Worm (Caenorhabditis elegans) whole organism, L1 larva: ENCODE data around the gene K12H6.2.

Experiments
- Y116A8C.19 ChIP-seq: sonication (generic microtip); optimal IDR thresholded peaks from 2 replicates; lab custom pipeline; 2016; ENCODE audit warnings: missing compliant biosample characterization, missing genetic modification characterization, borderline replicate concordance
- alr-1 ChIP-seq: fragments of 200-800 bp; sonication (Bioruptor generic); optimal IDR thresholded peaks from 2 replicates; lab custom pipeline; 2018; ENCODE audit warnings: borderline replicate concordance, mild to moderate bottlenecking, missing genetic modification characterization, missing compliant biosample characterization
- aly-2 ChIP-seq: fragments of 150-350 bp; optimal IDR thresholded peaks from 2 replicates; lab custom pipeline; 2014; ENCODE audit warnings: missing biosample characterization, missing genetic modification characterization
- blmp-1 ChIP-seq: fragments of 150-350 bp; optimal IDR thresholded peaks from 2 replicates; lab custom pipeline; 2014; ENCODE audit warnings: missing biosample characterization, missing genetic modification characterization
- ceh-82 ChIP-seq, 3 experiments: fragments of 150-350 bp in 1 of 3; sonication (generic microtip) in 2 of 3; optimal IDR thresholded peaks; 2 replicates each; lab custom pipeline; 2014 to 2017; ENCODE audit warnings: missing biosample characterization in 3 of 3, missing genetic modification characterization in 3 of 3
- ceh-88 ChIP-seq: fragments of 200-800 bp; sonication (Bioruptor generic); IDR thresholded peaks from 2 replicates; pipeline ENCODE4 v1.3.6; 2022; ENCODE audit warnings: missing genetic modification characterization, missing compliant biosample characterization
- ces-1 ChIP-seq: fragments of 150-350 bp; optimal IDR thresholded peaks from 2 replicates; lab custom pipeline; 2014; ENCODE audit warnings: missing biosample characterization, missing genetic modification reagents, missing genetic modification characterization
- dpl-1 ChIP-seq, 3 experiments: fragments of 150-350 bp in 2 of 3; sonication (generic microtip) in 1 of 3; optimal IDR thresholded peaks; 2 replicates each; lab custom pipeline; 2014 to 2017; ENCODE audit warnings: missing biosample characterization in 3 of 3, missing genetic modification characterization in 3 of 3, missing genetic modification reagents in 3 of 3
- efl-1 ChIP-seq, 4 experiments: fragments of 150-350 bp; optimal IDR thresholded peaks in 3 of 4; peaks in 1 of 4; 1 replicate in 1 of 4; 2 replicates in 3 of 4; lab custom pipeline; 2014; ENCODE audit warnings: missing biosample characterization in 2 of 4, missing genetic modification characterization in 2 of 4, missing genetic modification reagents in 2 of 4
- efl-3 ChIP-seq: fragments of 200-800 bp; sonication (Bioruptor generic); optimal IDR thresholded peaks from 2 replicates; lab custom pipeline; 2018; ENCODE audit warnings: mild to moderate bottlenecking, missing genetic modification characterization, missing compliant biosample characterization
- elt-2 ChIP-seq: sonication (generic microtip); optimal IDR thresholded peaks from 2 replicates; lab custom pipeline; 2016; ENCODE audit warnings: missing genetic modification characterization, mild to moderate bottlenecking, inconsistent platforms, missing compliant biosample characterization, missing genetic modification reagents
- elt-3 ChIP-seq, 6 experiments: fragments of 150-350 bp in 1 of 6; sonication (generic microtip); optimal IDR thresholded peaks; 2 replicates each; lab custom pipeline; 2017 to 2018; ENCODE audit warnings: missing biosample characterization in 6 of 6, missing genetic modification characterization in 6 of 6, inconsistent platforms in 1 of 6
- ets-5 ChIP-seq: fragments of 200-800 bp; sonication (Bioruptor generic); IDR thresholded peaks from 2 replicates; pipeline ENCODE4 v1.3.6; 2022; ENCODE audit warnings: missing genetic modification characterization, missing compliant biosample characterization
- fkh-8 ChIP-seq: sonication (generic microtip); optimal IDR thresholded peaks from 2 replicates; lab custom pipeline; 2016; ENCODE audit warnings: mild to moderate bottlenecking, missing genetic modification characterization, missing compliant biosample characterization
- fos-1 ChIP-seq: fragments of 150-350 bp; optimal IDR thresholded peaks from 2 replicates; lab custom pipeline; 2014; ENCODE audit warnings: missing biosample characterization, missing genetic modification characterization
- grh-1 ChIP-seq: fragments of 200-800 bp; sonication (Bioruptor generic); IDR thresholded peaks from 2 replicates; pipeline ENCODE4 v1.3.6; 2022; ENCODE audit warnings: missing genetic modification reagents, missing genetic modification characterization, missing compliant biosample characterization
- hlh-4 ChIP-seq: sonication (generic microtip); optimal IDR thresholded peaks from 2 replicates; lab custom pipeline; 2016; ENCODE audit warnings: mild to moderate bottlenecking, missing genetic modification characterization, missing compliant biosample characterization
- irx-1 ChIP-seq: sonication (generic microtip); optimal IDR thresholded peaks from 2 replicates; lab custom pipeline; 2016; ENCODE audit warnings: missing genetic modification characterization, missing compliant biosample characterization
- isw-1 ChIP-seq: fragments of 200-800 bp; sonication (Bioruptor generic); IDR thresholded peaks from 2 replicates; pipeline ENCODE4 v1.3.6; 2022; ENCODE audit warnings: missing genetic modification characterization, missing compliant biosample characterization
- jun-1 ChIP-seq: fragments of 150-350 bp; optimal IDR thresholded peaks from 2 replicates; lab custom pipeline; 2014; ENCODE audit warnings: missing biosample characterization, missing genetic modification reagents, missing genetic modification characterization
- lin-13 ChIP-seq: fragments of 150-350 bp; optimal IDR thresholded peaks from 2 replicates; lab custom pipeline; 2014; ENCODE audit warnings: missing biosample characterization, missing genetic modification reagents, missing genetic modification characterization
- lin-14 ChIP-seq: fragments of 200-800 bp; sonication (Bioruptor generic); optimal IDR thresholded peaks from 2 replicates; lab custom pipeline; 2018; ENCODE audit warnings: mild to moderate bottlenecking, missing genetic modification characterization, moderate library complexity, missing compliant biosample characterization
- lin-35 ChIP-seq, 2 experiments: fragments of 150-350 bp; optimal IDR thresholded peaks; 2 replicates each; lab custom pipeline; 2014; ENCODE audit warnings: missing biosample characterization in 2 of 2, missing genetic modification characterization in 2 of 2, missing genetic modification reagents in 2 of 2
- lsy-2 ChIP-seq, 2 experiments: fragments of 150-350 bp; optimal IDR thresholded peaks; 2 replicates each; lab custom pipeline; 2014; ENCODE audit warnings: missing biosample characterization in 2 of 2, missing genetic modification characterization in 2 of 2
- mab-9 ChIP-seq: fragments of 200-800 bp; sonication (Bioruptor generic); IDR thresholded peaks from 2 replicates; pipeline ENCODE4 v1.3.6; 2022; ENCODE audit warnings: missing genetic modification reagents, missing genetic modification characterization, missing compliant biosample characterization
- mdl-1 ChIP-seq, 2 experiments: fragments of 150-350 bp; optimal IDR thresholded peaks; 2 replicates each; lab custom pipeline; 2014 to 2017; ENCODE audit warnings: missing biosample characterization in 2 of 2, missing genetic modification characterization in 2 of 2, inconsistent platforms in 1 of 2
- mef-2 ChIP-seq: fragments of 150-350 bp; optimal IDR thresholded peaks from 2 replicates; lab custom pipeline; 2014; ENCODE audit warnings: missing biosample characterization, missing genetic modification characterization
- mep-1 ChIP-seq: fragments of 150-350 bp; optimal IDR thresholded peaks from 2 replicates; lab custom pipeline; 2014; ENCODE audit warnings: missing biosample characterization, missing genetic modification characterization
- nhr-20 ChIP-seq: sonication (generic microtip); optimal IDR thresholded peaks from 2 replicates; lab custom pipeline; 2016; ENCODE audit warnings: mild to moderate bottlenecking, missing genetic modification characterization, missing compliant biosample characterization
- nhr-237 ChIP-seq: fragments of 150-350 bp; optimal IDR thresholded peaks from 2 replicates; lab custom pipeline; 2014; ENCODE audit warnings: missing biosample characterization, missing genetic modification characterization
- nhr-28 ChIP-seq: fragments of 150-350 bp; optimal IDR thresholded peaks from 2 replicates; lab custom pipeline; 2014; ENCODE audit warnings: missing biosample characterization, missing genetic modification characterization
- nhr-71 ChIP-seq: sonication (generic microtip); optimal IDR thresholded peaks from 2 replicates; lab custom pipeline; 2016; ENCODE audit warnings: mild to moderate bottlenecking, missing genetic modification characterization, moderate library complexity, missing compliant biosample characterization
- nhr-77 ChIP-seq: fragments of 150-350 bp; optimal IDR thresholded peaks from 2 replicates; lab custom pipeline; 2014; ENCODE audit warnings: missing biosample characterization, missing genetic modification characterization
- nhr-85 ChIP-seq: sonication (generic microtip); peaks from one replicate; lab custom pipeline; 2016; ENCODE audit warnings: missing genetic modification characterization, inconsistent platforms, missing compliant biosample characterization
- nhr-90 ChIP-seq: sonication (generic microtip); optimal IDR thresholded peaks from 2 replicates; lab custom pipeline; 2016; ENCODE audit warnings: mild to moderate bottlenecking, missing genetic modification characterization, missing compliant biosample characterization; ENCODE audit not compliant: poor library complexity
- pqm-1 ChIP-seq: sonication (generic microtip); optimal IDR thresholded peaks from 3 replicates; lab custom pipeline; 2017; ENCODE audit warnings: missing biosample characterization, missing genetic modification characterization
- rnt-1 ChIP-seq: sonication (generic microtip); optimal IDR thresholded peaks from 2 replicates; lab custom pipeline; 2016; ENCODE audit warnings: mild to moderate bottlenecking, missing genetic modification characterization, moderate library complexity, missing compliant biosample characterization
- snu-23 ChIP-seq: sonication (generic microtip); optimal IDR thresholded peaks from 2 replicates; lab custom pipeline; 2016; ENCODE audit warnings: missing genetic modification characterization, missing compliant biosample characterization
- swsn-7 ChIP-seq: sonication (generic microtip); optimal IDR thresholded peaks from 2 replicates; lab custom pipeline; 2016; ENCODE audit warnings: missing genetic modification characterization, missing compliant biosample characterization
- tbx-2 ChIP-seq: sonication (generic microtip); optimal IDR thresholded peaks from 2 replicates; lab custom pipeline; 2016; ENCODE audit warnings: missing genetic modification characterization, missing compliant biosample characterization
- unc-98 ChIP-seq: fragments of 200-800 bp; sonication (Bioruptor generic); IDR thresholded peaks from 2 replicates; pipeline ENCODE4 v1.3.6; 2022; ENCODE audit warnings: missing genetic modification characterization, missing compliant biosample characterization
- vab-15 ChIP-seq: sonication (generic microtip); optimal IDR thresholded peaks from 2 replicates; lab custom pipeline; 2017; ENCODE audit warnings: missing genotype, mild to moderate bottlenecking, missing genetic modification characterization, missing compliant biosample characterization
- xbp-1 ChIP-seq: sonication (generic microtip); optimal IDR thresholded peaks from 2 replicates; lab custom pipeline; 2016; ENCODE audit warnings: missing genetic modification characterization, missing compliant biosample characterization
- ztf-4 ChIP-seq: fragments of 150-350 bp; optimal IDR thresholded peaks from 2 replicates; lab custom pipeline; 2014; ENCODE audit warnings: missing biosample characterization, missing genetic modification characterization

K12H6.2 gene

DNA sequence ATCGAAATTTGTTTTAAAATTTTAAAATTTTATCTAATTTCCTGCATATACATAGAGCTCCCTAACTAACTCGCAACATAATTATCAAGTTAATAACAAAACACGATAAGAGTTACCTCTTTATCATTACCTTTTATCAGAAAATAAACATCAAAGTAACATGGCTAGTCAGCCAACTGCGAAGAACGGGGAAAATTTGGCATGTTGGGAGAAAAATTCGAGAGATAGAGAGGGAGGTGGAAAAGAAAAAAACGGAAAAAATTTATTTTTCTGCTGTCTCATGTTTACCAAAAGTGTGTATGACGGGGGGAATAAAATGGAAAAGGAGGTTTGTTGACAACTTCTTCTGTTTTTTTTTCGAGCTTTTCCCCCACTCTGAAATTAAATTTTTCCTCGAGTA is 18.8 kb upstream of the K12H6.2 start:
- TF ChIP-seq elt-3 (tag; optimal IDR thresholded peaks at IDR 0.05; lab: Kevin White, UChicago): peak in 1 of 6 experiments; percentile 53
- peak; percentile 83 for TF ChIP-seq elt-2 (tag; lab: Kevin White, UChicago)
- peak; percentile 20 for TF ChIP-seq nhr-20 (tag; lab: Kevin White, UChicago)
- TF ChIP-seq ets-5 (GFP tag; lab: Robert Waterston, UW): no peak
- no peak for TF ChIP-seq efl-1 (optimal IDR thresholded peaks at IDR 0.05; lab: Kevin White, UChicago)
- TF ChIP-seq efl-1 (GFP tag; optimal IDR thresholded peaks at IDR 0.05 in 1 of 2; lab: Kevin White, UChicago): peak in 1 of 2 experiments; percentile 77
- peak in 1 of 3 experiments; percentile 4 for TF ChIP-seq dpl-1 (GFP tag; optimal IDR thresholded peaks at IDR 0.05; lab: Kevin White, UChicago)
- peak in 1 of 2 experiments; percentile 44 for TF ChIP-seq lin-35 (GFP tag; optimal IDR thresholded peaks at IDR 0.05; lab: Kevin White, UChicago)
- no peak for TF ChIP-seq ces-1 (GFP tag; lab: Kevin White, UChicago)
- peak; percentile 0 for TF ChIP-seq blmp-1
- no peak for TF ChIP-seq Y116A8C.19 (tag; lab: Kevin White, UChicago)

- peak; percentile 13 for TF ChIP-seq rnt-1
- TF ChIP-seq nhr-85: peak; percentile 27
- TF ChIP-seq vab-15: no peak
These were observed 17.2 kb upstream of the K12H6.2 start for ce11 chrII:2832539-2832938.

DNA sequence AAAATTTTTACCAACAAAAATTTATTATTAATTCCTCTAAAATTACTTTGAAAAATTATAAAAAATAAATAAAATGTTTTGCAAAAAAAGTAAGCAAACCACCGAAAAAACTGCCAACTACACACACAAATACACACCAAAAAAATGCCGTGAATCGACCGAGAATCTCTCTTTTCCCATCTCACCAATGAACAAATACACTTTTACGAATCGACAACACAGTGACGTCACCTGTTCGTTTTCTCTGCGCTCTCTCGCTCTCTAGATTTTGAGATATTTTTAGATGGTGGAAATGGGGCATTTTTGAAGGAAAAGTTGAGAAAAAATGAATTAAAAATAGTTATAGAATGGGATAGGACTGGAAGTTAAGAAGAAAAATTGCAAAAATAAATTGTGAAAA is 16.8 kb upstream of the K12H6.2 start:
- TF ChIP-seq blmp-1 (peak; percentile 52), xbp-1 (tag; lab: Kevin White, UChicago) (peak; percentile 7), lsy-2 (tag; optimal IDR thresholded peaks at IDR 0.05; lab: Kevin White, UChicago) (peak; percentile 40 to 54), elt-3 (tag; optimal IDR thresholded peaks at IDR 0.05; lab: Kevin White, UChicago) (peak in 1 of 6 experiments; percentile 38), mep-1 (tag; lab: Kevin White, UChicago) (peak; percentile 48), mef-2 (tag; lab: Kevin White, UChicago) (peak; percentile 43), nhr-20 (tag; lab: Kevin White, UChicago) (peak; percentile 44), ceh-88 (GFP tag; lab: Robert Waterston, UW) (no peak), nhr-90 (tag; lab: Kevin White, UChicago) (peak; percentile 6), nhr-237 (tag; lab: Kevin White, UChicago) (no peak), rnt-1 (peak; percentile 41), nhr-77 (tag; lab: Kevin White, UChicago) (peak; percentile 9), tbx-2 (tag; lab: Kevin White, UChicago) (peak; percentile 28), swsn-7 (tag; lab: Kevin White, UChicago) (peak; percentile 10), fkh-8 (tag; lab: Kevin White, UChicago) (no peak), isw-1 (no peak), irx-1 (tag; lab: Kevin White, UChicago) (no peak), efl-3 (GFP tag; lab: Kevin White, UChicago) (no peak), lin-35 (GFP tag; optimal IDR thresholded peaks at IDR 0.05; lab: Kevin White, UChicago) (peak in 1 of 2 experiments; percentile 37), nhr-71 (peak; percentile 52), lin-14 (GFP tag; lab: Kevin White, UChicago) (peak; percentile 77), dpl-1 (GFP tag; optimal IDR thresholded peaks at IDR 0.05; lab: Kevin White, UChicago) (peak in 2 of 3 experiments; percentile 10 to 15), nhr-85 (peak; percentile 61), efl-1 (optimal IDR thresholded peaks at IDR 0.05; lab: Kevin White, UChicago) (peak; percentile 13 to 36), efl-1 (GFP tag; optimal IDR thresholded peaks at IDR 0.05 in 1 of 2; lab: Kevin White, UChicago) (no peak), ceh-82 (tag; optimal IDR thresholded peaks at IDR 0.05; lab: Kevin White, UChicago) (peak in 1 of 3 experiments; percentile 6), snu-23 (peak; percentile 33)
- TF ChIP-seq, all 84 proteins: peak for 20

ce11 chrII:2831173-2831572 is 15.8 kb upstream of the K12H6.2 start, which contains the start of gene K12H6.6:
TSS of gene K12H6.6 (minus strand) at chrII:2831233.
- TF ChIP-seq ceh-82 (tag; optimal IDR thresholded peaks at IDR 0.05; lab: Kevin White, UChicago): no peak
- no peak for TF ChIP-seq nhr-237 (tag; lab: Kevin White, UChicago)
- no peak for TF ChIP-seq mdl-1 (tag; optimal IDR thresholded peaks at IDR 0.05; lab: Kevin White, UChicago)
- no peak for TF ChIP-seq ceh-88 (GFP tag; lab: Robert Waterston, UW)
- TF ChIP-seq ztf-4: no peak
- TF ChIP-seq tbx-2 (tag; lab: Kevin White, UChicago): no peak
- TF ChIP-seq lsy-2 (tag; optimal IDR thresholded peaks at IDR 0.05; lab: Kevin White, UChicago): no peak
- peak; percentile 45 for TF ChIP-seq nhr-85
- no peak for TF ChIP-seq nhr-28 (tag; lab: Kevin White, UChicago)
- TF ChIP-seq hlh-4 (tag; lab: Kevin White, UChicago): no peak
- TF ChIP-seq grh-1 (GFP tag; lab: Robert Waterston, UW): no peak
- TF ChIP-seq aly-2 (tag; lab: Kevin White, UChicago): no peak
- peak; percentile 6 for TF ChIP-seq lin-13 (GFP tag; lab: Kevin White, UChicago)
- TF ChIP-seq jun-1 (tag; lab: Kevin White, UChicago): no peak
- no peak for TF ChIP-seq unc-98 (GFP tag; lab: Robert Waterston, UW)
- TF ChIP-seq rnt-1: no peak
- TF ChIP-seq pqm-1 (tag; lab: Kevin White, UChicago): no peak
- no peak for TF ChIP-seq mab-9 (GFP tag; lab: Robert Waterston, UW)
- no peak for TF ChIP-seq fos-1 (tag; lab: Kevin White, UChicago)
- no peak for TF ChIP-seq vab-15
- TF ChIP-seq elt-3 (tag; optimal IDR thresholded peaks at IDR 0.05; lab: Kevin White, UChicago): no peak
- TF ChIP-seq alr-1 (tag; lab: Kevin White, UChicago): no peak
- TF ChIP-seq nhr-90 (tag; lab: Kevin White, UChicago): no peak
- TF ChIP-seq dpl-1 (GFP tag; optimal IDR thresholded peaks at IDR 0.05; lab: Kevin White, UChicago): peak in 1 of 3 experiments; percentile 9
